Worm (Caenorhabditis elegans): ENCODE measurements around the gene alh-8.

The alh-8 gene

ce11 chrII:11713569-11713968 is 15.3 kb upstream of the alh-8 start, which contains the start of gene F13D12.10:
F13D12.10 (plus strand) TSS chrII:11713799.
- TF ChIP-seq aly-2 (tag; optimal IDR thresholded peaks at IDR 0.05), result no peak
- peak; percentile 43 for TF ChIP-seq F13H6.1 (tag; optimal IDR thresholded peaks at IDR 0.05)
- no peak for TF ChIP-seq lin-13 (GFP tag; optimal IDR thresholded peaks at IDR 0.05)
- no peak for TF ChIP-seq skn-1 (tag; optimal IDR thresholded peaks at IDR 0.05)
- TF ChIP-seq nhr-11 (tag; optimal IDR thresholded peaks at IDR 0.05), result no peak
- TF ChIP-seq zag-1 (tag; optimal IDR thresholded peaks at IDR 0.05), result peak; percentile 60
- TF ChIP-seq nhr-237 (tag; optimal IDR thresholded peaks at IDR 0.05), result no peak
- TF ChIP-seq gmeb-1 (tag; optimal IDR thresholded peaks at IDR 0.05), result no peak
- no peak for TF ChIP-seq Y55F3AM.14 (GFP tag; optimal IDR thresholded peaks at IDR 0.05)
- no peak for TF ChIP-seq peb-1 (tag; optimal IDR thresholded peaks at IDR 0.05)
- TF ChIP-seq lsy-2 (tag; optimal IDR thresholded peaks at IDR 0.05), result peak in 1 of 2 experiments; percentile 14
- TF ChIP-seq ceh-82 (tag; optimal IDR thresholded peaks at IDR 0.05), result no peak
- peak; percentile 17 for TF ChIP-seq C34F6.9 (tag; optimal IDR thresholded peaks at IDR 0.05)
- no peak for TF ChIP-seq alr-1 (tag; optimal IDR thresholded peaks at IDR 0.05)
- TF ChIP-seq sma-9 (GFP tag; optimal IDR thresholded peaks at IDR 0.05), result peak; percentile 45
- TF ChIP-seq sma-9 (tag; optimal IDR thresholded peaks at IDR 0.05), result no peak
- no peak for TF ChIP-seq ceh-16 (tag; optimal IDR thresholded peaks at IDR 0.05)
- TF ChIP-seq sma-3 (GFP tag; optimal IDR thresholded peaks at IDR 0.05), result no peak
- TF ChIP-seq mbf-1 (tag; optimal IDR thresholded peaks at IDR 0.05), result no peak
- TF ChIP-seq nhr-77 (tag; optimal IDR thresholded peaks at IDR 0.05), result no peak
- no peak for TF ChIP-seq nhr-6 (tag; optimal IDR thresholded peaks at IDR 0.05)
- TF ChIP-seq nhr-129 (tag; optimal IDR thresholded peaks at IDR 0.05), result peak; percentile 48
- no peak for TF ChIP-seq unc-62 (GFP tag; optimal IDR thresholded peaks at IDR 0.05)
- no peak for TF ChIP-seq ama-1 (optimal IDR thresholded peaks at IDR 0.05)
- TF ChIP-seq ztf-1 (GFP tag; conservative IDR thresholded peaks at IDR 0.05), result no peak
- no peak for TF ChIP-seq blmp-1 (tag; optimal IDR thresholded peaks at IDR 0.05; ENCODE audit: insufficient read depth)

- TF ChIP-seq snpc-4 (tag; optimal IDR thresholded peaks at IDR 0.05) (peak; percentile 37), C34F6.9 (tag; optimal IDR thresholded peaks at IDR 0.05) (no peak), ztf-11 (tag; optimal IDR thresholded peaks at IDR 0.05) (no peak), zag-1 (tag; optimal IDR thresholded peaks at IDR 0.05) (no peak)
These were observed 14.1 kb upstream of the alh-8 start for ce11 chrII:11714728-11715127.

- TF ChIP-seq fos-1 (tag; optimal IDR thresholded peaks at IDR 0.05) (no peak), nhr-6 (tag; optimal IDR thresholded peaks at IDR 0.05) (no peak), nhr-10 (tag; optimal IDR thresholded peaks at IDR 0.05) (no peak), F13H6.1 (tag; optimal IDR thresholded peaks at IDR 0.05) (no peak), zag-1 (tag; optimal IDR thresholded peaks at IDR 0.05) (no peak), lsy-2 (tag; optimal IDR thresholded peaks at IDR 0.05) (peak in 1 of 2 experiments; percentile 38)
These were observed 9.3 kb upstream of the alh-8 start for ce11 chrII:11719533-11719932.

- TF ChIP-seq peb-1 (tag; optimal IDR thresholded peaks at IDR 0.05) (no peak), unc-55 (GFP tag; optimal IDR thresholded peaks at IDR 0.05) (no peak), unc-62 (GFP tag; optimal IDR thresholded peaks at IDR 0.05) (no peak), lsy-2 (tag; optimal IDR thresholded peaks at IDR 0.05) (no peak), nhr-237 (tag; optimal IDR thresholded peaks at IDR 0.05) (no peak), nhr-77 (tag; optimal IDR thresholded peaks at IDR 0.05) (no peak), sem-4 (tag; optimal IDR thresholded peaks at IDR 0.05) (no peak), aly-2 (tag; optimal IDR thresholded peaks at IDR 0.05) (no peak), mdl-1 (tag; optimal IDR thresholded peaks at IDR 0.05) (no peak), F13H6.1 (tag; optimal IDR thresholded peaks at IDR 0.05) (no peak), nhr-11 (tag; optimal IDR thresholded peaks at IDR 0.05) (no peak), nhr-12 (tag; optimal IDR thresholded peaks at IDR 0.05) (no peak)
These were observed 8.8 kb upstream of the alh-8 start, which contains the start of gene F13D12.3 for ce11 chrII:11720102-11720501. F13D12.3 (plus strand) TSS chrII:11720402.

ce11 chrII:11720819-11721218 is 8.0 kb upstream of the alh-8 start:
- TF ChIP-seq aly-2 (tag; optimal IDR thresholded peaks at IDR 0.05) (no peak), nhr-25 (tag; optimal IDR thresholded peaks at IDR 0.05) (no peak), gmeb-1 (tag; optimal IDR thresholded peaks at IDR 0.05) (no peak), lsy-2 (tag; optimal IDR thresholded peaks at IDR 0.05) (no peak), nhr-10 (tag; optimal IDR thresholded peaks at IDR 0.05) (no peak), nhr-21 (tag; optimal IDR thresholded peaks at IDR 0.05) (no peak), lin-11 (tag; optimal IDR thresholded peaks at IDR 0.05) (no peak), Y55F3AM.14 (GFP tag; optimal IDR thresholded peaks at IDR 0.05) (no peak), elt-1 (tag; optimal IDR thresholded peaks at IDR 0.05) (no peak), ceh-82 (tag; optimal IDR thresholded peaks at IDR 0.05) (no peak), nhr-237 (tag; optimal IDR thresholded peaks at IDR 0.05) (no peak)

Data from whole organism, L2 larva.